Worm (Caenorhabditis elegans) whole organism, L4/young adult: Measurements from ENCODE around the gene lin-13.

Experiments used
- W03F9.2 ChIP-seq: fragments of 150-350 bp; optimal IDR thresholded peaks from 2 replicates; lab custom pipeline; 2014; ENCODE audit warnings: missing biosample characterization, missing genetic modification characterization
- dao-5 ChIP-seq: sonication (generic microtip); optimal IDR thresholded peaks from 2 replicates; lab custom pipeline; 2016; ENCODE audit warnings: missing genotype, missing genetic modification characterization, moderate library complexity, missing compliant biosample characterization
- him-1 ChIP-seq: sonication (generic microtip); optimal IDR thresholded peaks from 2 replicates; lab custom pipeline; 2016; ENCODE audit warnings: missing genotype, missing genetic modification reagents, missing genetic modification characterization, missing compliant biosample characterization

The lin-13 gene

ce11 chrIII:7710943-7711342 lies 1.7 kb upstream of the lin-13 start:
- TF ChIP-seq W03F9.2 (tag; lab: Kevin White, UChicago) (no peak), dao-5 (tag; lab: Kevin White, UChicago) (no peak), him-1 (tag; lab: Kevin White, UChicago) (no peak)

ce11 chrIII:7710066-7710465 lies 775 bp upstream of the lin-13 start:
- no peak for TF ChIP-seq dao-5 (tag; lab: Kevin White, UChicago)
- TF ChIP-seq him-1 (tag; lab: Kevin White, UChicago): peak; percentile 46

DNA sequence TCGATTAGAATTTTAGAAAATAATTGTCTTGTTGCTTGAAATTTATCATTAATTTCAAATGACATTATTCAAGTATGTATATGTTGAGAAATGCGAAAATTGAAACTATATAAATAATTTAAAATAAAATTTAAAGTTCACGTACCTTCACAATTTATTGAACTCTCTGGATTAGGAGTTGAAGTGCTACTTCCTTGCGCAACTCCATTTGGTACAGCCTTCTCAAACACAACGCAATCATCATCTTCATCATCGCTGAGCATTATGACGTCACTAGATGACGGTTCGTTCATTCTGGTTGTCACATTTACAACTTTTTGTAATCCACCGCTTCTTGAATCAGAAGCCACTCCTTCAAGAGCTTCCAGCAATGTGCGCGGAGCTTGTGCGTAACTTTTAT lies 5.8 kb downstream of the lin-13 start:
- no peak for TF ChIP-seq dao-5 (tag; lab: Kevin White, UChicago)
- no peak for TF ChIP-seq W03F9.2 (tag; lab: Kevin White, UChicago)
- TF ChIP-seq him-1 (tag; lab: Kevin White, UChicago): no peak

DNA sequence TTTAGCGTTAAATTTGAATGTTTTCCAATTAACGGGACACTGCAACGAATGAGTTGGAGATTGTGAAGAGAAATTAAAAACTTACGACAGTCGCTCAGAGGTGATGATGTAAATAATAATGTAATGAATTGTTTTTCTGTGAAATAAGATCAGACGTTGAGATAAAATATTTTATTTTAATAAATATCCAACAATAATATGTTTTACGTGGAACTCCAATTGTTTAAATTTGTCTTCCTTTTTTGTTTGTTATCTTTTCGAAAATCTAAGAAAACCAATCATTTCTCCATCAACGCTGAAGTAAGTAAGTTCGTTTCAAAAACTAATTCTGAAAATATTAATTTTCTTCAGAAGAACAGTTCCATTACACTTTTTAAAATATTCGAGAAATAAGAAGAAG lies 15.0 kb downstream of the lin-13 start, which contains the start of gene C18H2.5:
Gene C18H2.5, minus strand, starts transcription at position 101 of the 400 bp plus-strand sequence.
- TF ChIP-seq him-1 (tag; lab: Kevin White, UChicago): no peak
- TF ChIP-seq W03F9.2 (tag; lab: Kevin White, UChicago): no peak
- TF ChIP-seq dao-5 (tag; lab: Kevin White, UChicago): no peak

- TF ChIP-seq W03F9.2 (tag; lab: Kevin White, UChicago) (no peak), him-1 (tag; lab: Kevin White, UChicago) (no peak), dao-5 (tag; lab: Kevin White, UChicago) (no peak)
Measured at ce11 chrIII:7692287-7692686, 17.0 kb downstream of the lin-13 start.

ce11 chrIII:7672411-7672810 lies 36.9 kb downstream of the lin-13 start:
- no peak for TF ChIP-seq him-1 (tag; lab: Kevin White, UChicago)
- TF ChIP-seq W03F9.2 (tag; lab: Kevin White, UChicago): no peak
- TF ChIP-seq dao-5 (tag; lab: Kevin White, UChicago): no peak

- no peak for TF ChIP-seq dao-5 (tag; lab: Kevin White, UChicago)
- no peak for TF ChIP-seq W03F9.2 (tag; lab: Kevin White, UChicago)
- TF ChIP-seq him-1 (tag; lab: Kevin White, UChicago): no peak
Measured at ce11 chrIII:7665928-7666327, 43.4 kb downstream of the lin-13 start.

- TF ChIP-seq dao-5 (tag; lab: Kevin White, UChicago) (no peak), him-1 (tag; lab: Kevin White, UChicago) (no peak)
Measured at ce11 chrIII:7661978-7662377, 47.3 kb downstream of the lin-13 start, which contains the start of gene lido-18. Gene lido-18, plus strand, starts transcription at chrIII:7662278.

- TF ChIP-seq him-1 (tag; lab: Kevin White, UChicago) (no peak), dao-5 (tag; lab: Kevin White, UChicago) (no peak), W03F9.2 (tag; lab: Kevin White, UChicago) (no peak)
Measured at ce11 chrIII:7661162-7661561, 48.1 kb downstream of the lin-13 start.

DNA sequence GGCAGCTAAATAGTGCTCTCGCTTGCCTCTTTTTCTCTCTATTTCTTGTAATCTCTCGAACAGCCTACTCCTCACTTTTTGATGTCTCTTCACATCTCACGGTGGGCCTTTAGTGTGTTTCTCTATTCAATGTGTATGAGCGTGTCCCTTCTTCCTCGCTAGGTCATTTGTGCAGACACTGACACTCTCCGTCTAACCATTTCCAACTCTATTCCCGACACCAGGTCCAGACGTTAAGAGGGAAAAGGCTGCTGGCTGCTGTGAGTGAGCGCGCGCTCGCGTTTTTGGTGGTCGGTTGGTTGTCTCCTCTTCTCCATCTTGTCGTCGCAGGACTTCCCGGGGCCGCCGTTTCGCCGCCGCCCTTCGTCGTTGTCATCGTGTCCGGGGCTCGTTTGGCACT lies 49.9 kb downstream of the lin-13 start:
- TF ChIP-seq W03F9.2 (tag; lab: Kevin White, UChicago) (no peak), dao-5 (tag; lab: Kevin White, UChicago) (no peak), him-1 (tag; lab: Kevin White, UChicago) (no peak)

DNA sequence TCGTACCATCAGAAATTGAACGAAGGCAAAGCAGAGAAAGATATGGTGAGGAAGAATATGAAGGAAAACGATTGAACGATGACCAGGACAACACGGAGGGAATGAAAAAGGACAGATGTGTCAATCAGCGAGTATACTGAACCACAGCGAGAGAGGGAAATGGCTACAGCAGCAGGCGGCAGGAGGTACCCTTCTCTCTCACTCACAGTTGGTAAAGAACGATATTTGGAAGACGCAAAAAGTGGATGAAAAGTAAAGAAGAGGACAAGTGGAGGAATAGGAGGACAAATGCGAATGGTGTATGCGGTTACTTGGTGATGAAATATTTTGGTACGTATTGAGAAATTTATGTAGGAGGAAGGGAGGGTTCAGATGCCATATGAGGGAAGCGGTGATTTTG lies 52.8 kb downstream of the lin-13 start, which contains the start of gene ZK783.7:
Gene ZK783.7, plus strand, starts transcription at position 246 of the 400 bp plus-strand sequence.
- no peak for TF ChIP-seq W03F9.2 (tag; lab: Kevin White, UChicago)
- TF ChIP-seq him-1 (tag; lab: Kevin White, UChicago): no peak
- TF ChIP-seq dao-5 (tag; lab: Kevin White, UChicago): no peak

DNA sequence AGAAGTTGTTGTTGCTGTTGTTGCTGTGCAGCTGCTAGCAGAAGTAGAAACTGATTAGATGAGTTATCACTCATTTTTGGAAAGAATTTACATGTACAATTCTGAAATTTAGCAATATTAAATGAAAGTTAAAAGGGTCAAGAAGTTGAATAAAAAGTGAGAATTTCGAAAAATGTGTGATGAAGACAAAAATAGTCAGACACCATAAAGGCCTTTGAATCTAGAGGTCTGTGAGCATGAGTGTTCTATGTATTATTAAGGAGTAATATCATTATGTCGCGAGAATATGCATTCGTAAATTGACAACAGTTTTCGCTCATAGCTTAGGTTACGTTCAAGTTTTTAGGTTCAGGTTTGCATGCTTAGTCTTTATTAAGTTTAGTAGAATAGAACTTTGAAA lies 53.4 kb downstream of the lin-13 start, which contains the start of gene baz-2:
Gene baz-2, minus strand, starts transcription at position 101 of the 400 bp plus-strand sequence.
- TF ChIP-seq him-1 (tag; lab: Kevin White, UChicago): no peak
- no peak for TF ChIP-seq W03F9.2 (tag; lab: Kevin White, UChicago)
- no peak for TF ChIP-seq dao-5 (tag; lab: Kevin White, UChicago)

ce11 chrIII:7655498-7655897 lies 53.8 kb downstream of the lin-13 start:
- no peak for TF ChIP-seq him-1 (tag; lab: Kevin White, UChicago)
- TF ChIP-seq W03F9.2 (tag; lab: Kevin White, UChicago): no peak
- no peak for TF ChIP-seq dao-5 (tag; lab: Kevin White, UChicago)
